Fruit fly (Drosophila melanogaster): ENCODE measurements around the gene CG34279.

Gene CG34279

dm6 chr3R:17400675-17401118 lies 2.4 kb downstream of the CG34279 start (continued):
- TF ChIP-seq amos (GFP tag; IDR thresholded peaks at IDR 0.05; ENCODE audit: partially characterized antibody) (no peak), tap (tag; optimal IDR thresholded peaks at IDR 0.05) (peak; percentile 17), CG18599 (GFP tag; optimal IDR thresholded peaks at IDR 0.05) (peak; percentile 60), CG10543 (GFP tag; optimal IDR thresholded peaks at IDR 0.05) (no peak), CG8944 (GFP tag; optimal IDR thresholded peaks at IDR 0.05) (peak; percentile 30), Ada2b (GFP tag; IDR thresholded peaks at IDR 0.05) (peak; percentile 48), Dip3 (GFP tag; optimal IDR thresholded peaks at IDR 0.05) (no peak), CG2678 (tag; optimal IDR thresholded peaks at IDR 0.05) (peak; percentile 49), CG1024 (GFP tag; IDR thresholded peaks at IDR 0.05) (0 out of 2 replicates have a peak, but pooled peaks have one; percentile 17), pzg (GFP tag; optimal IDR thresholded peaks at IDR 0.05) (no peak), vfl (GFP tag; optimal IDR thresholded peaks at IDR 0.05) (no peak), seq (GFP tag; IDR thresholded peaks at IDR 0.05) (no peak), Dbx (GFP tag; IDR thresholded peaks at IDR 0.05) (0 out of 3 replicates have a peak, but pooled peaks have one; percentile 28), scrt (GFP tag; optimal IDR thresholded peaks at IDR 0.05) (peak; percentile 13), BEAF-32 (GFP tag; optimal IDR thresholded peaks at IDR 0.05) (no peak), prd (optimal IDR thresholded peaks at IDR 0.05) (no peak), prd (GFP tag; IDR thresholded peaks at IDR 0.05) (peak; percentile 18; the same call in 1 of the 3 replicates), Dll (GFP tag; IDR thresholded peaks at IDR 0.05; ENCODE audit: partially characterized antibody) (no peak), sisA (GFP tag; IDR thresholded peaks at IDR 0.05) (peak; percentile 46; the same call in 1 of the 2 replicates), HLHmδ (GFP tag; optimal IDR thresholded peaks at IDR 0.05) (no peak), zf30C (GFP tag; optimal IDR thresholded peaks at IDR 0.05) (peak; percentile 61), unpg (GFP tag; optimal IDR thresholded peaks at IDR 0.05) (peak; percentile 52), CG11504 (tag; optimal IDR thresholded peaks at IDR 0.05) (peak; percentile 80), CG11247 (GFP tag; IDR thresholded peaks at IDR 0.05) (no peak), dysf (GFP tag; IDR thresholded peaks at IDR 0.05) (peak; percentile 55; the same call in 2 of the 3 replicates), row (GFP tag; IDR thresholded peaks at IDR 0.05) (peak; percentile 34; the same call in 2 of the 3 replicates), CG2120 (GFP tag; optimal IDR thresholded peaks at IDR 0.05) (no peak), Atf-2 (GFP tag; optimal IDR thresholded peaks at IDR 0.05) (no peak), H15 (GFP tag; IDR thresholded peaks at IDR 0.05) (no peak), CG17829 (tag; optimal IDR thresholded peaks at IDR 0.05) (peak; percentile 33), bab2 (GFP tag; optimal IDR thresholded peaks at IDR 0.05) (peak; percentile 58), CG18764 (GFP tag; optimal IDR thresholded peaks at IDR 0.05) (peak; percentile 41), grau (tag; optimal IDR thresholded peaks at IDR 0.05) (no peak), CG18619 (GFP tag; optimal IDR thresholded peaks at IDR 0.05) (no peak), CG10147 (GFP tag; optimal IDR thresholded peaks at IDR 0.05) (peak; percentile 49), CG3281 (GFP tag; optimal IDR thresholded peaks at IDR 0.05) (peak; percentile 65), dpn (GFP tag; optimal IDR thresholded peaks at IDR 0.05) (no peak), CG1602 (GFP tag; optimal IDR thresholded peaks at IDR 0.05) (no peak), Gsc (GFP tag; IDR thresholded peaks at IDR 0.05) (no peak), CG10274 (GFP tag; optimal IDR thresholded peaks at IDR 0.05) (no peak), CG8281 (tag; optimal IDR thresholded peaks at IDR 0.05) (peak; percentile 3), chif (GFP tag; optimal IDR thresholded peaks at IDR 0.05) (peak in 1 of 2 experiments; percentile 49), CG12104 (GFP tag; optimal IDR thresholded peaks at IDR 0.05) (peak; percentile 49), CG6683 (GFP tag; optimal IDR thresholded peaks at IDR 0.05) (no peak), maf-S (GFP tag; optimal IDR thresholded peaks at IDR 0.05) (no peak), Meics (GFP tag; optimal IDR thresholded peaks at IDR 0.05) (peak; percentile 50), sens (GFP tag) (peak; percentile 94), Rfx (GFP tag; IDR thresholded peaks at IDR 0.05) (peak; percentile 52; the same call in 1 of the 2 replicates), CG7839 (tag; optimal IDR thresholded peaks at IDR 0.05) (peak; percentile 76), nerfin-1 (tag; optimal IDR thresholded peaks at IDR 0.05) (peak; percentile 49), Mrtf (GFP tag; IDR thresholded peaks at IDR 0.05) (no peak)

Measured in whole organism, embryonic.